Fruit fly (Drosophila melanogaster): ENCODE data around the gene strat.
A peak's percentile ranks its signal among the peaks of the same experiment; 100 is the strongest.

strat gene

dm6 chr2L:8300220-8301167 lies 19.6 kb upstream of the strat start, which contains the start of gene Btk (continued):
- TF ChIP-seq maf-S (GFP tag; optimal IDR thresholded peaks at IDR 0.05) (no peak), bowl (GFP tag; IDR thresholded peaks at IDR 0.05) (no peak), z (GFP tag; IDR thresholded peaks at IDR 0.05) (no peak), Antp (GFP tag; optimal IDR thresholded peaks at IDR 0.05) (no peak), CG13624 (GFP tag; optimal IDR thresholded peaks at IDR 0.05) (peak; percentile 40), Hr51 (GFP tag; optimal IDR thresholded peaks at IDR 0.05) (no peak), vvl (GFP tag; IDR thresholded peaks at IDR 0.05) (peak; percentile 68; the same call in 1 of the 2 replicates), CG12236 (GFP tag; optimal IDR thresholded peaks at IDR 0.05) (no peak), CG34224 (GFP tag; IDR thresholded peaks at IDR 0.05; ENCODE audit: partially characterized antibody) (0 out of 3 replicates have a peak, but pooled peaks have one; percentile 16), MTF-1 (GFP tag; optimal IDR thresholded peaks at IDR 0.05; ENCODE audit: borderline replicate concordance) (no peak), CG15601 (tag; optimal IDR thresholded peaks at IDR 0.05) (no peak), CG6689 (GFP tag; IDR thresholded peaks at IDR 0.05) (no peak), CG1024 (GFP tag; IDR thresholded peaks at IDR 0.05) (no peak), CG17612 (GFP tag; IDR thresholded peaks at IDR 0.05) (no peak), CG15479 (GFP tag; optimal IDR thresholded peaks at IDR 0.05) (peak; percentile 81), pnt (GFP tag; optimal IDR thresholded peaks at IDR 0.05) (no peak), Bgb (GFP tag; IDR thresholded peaks at IDR 0.05; ENCODE audit: partially characterized antibody) (no peak), CG18262 (tag; optimal IDR thresholded peaks at IDR 0.05) (no peak), CG2116 (GFP tag; optimal IDR thresholded peaks at IDR 0.05) (peak; percentile 18), sob (GFP tag; IDR thresholded peaks at IDR 0.05) (no peak), Blimp-1 (GFP tag; optimal IDR thresholded peaks at IDR 0.05) (peak; percentile 49), tgo (GFP tag; IDR thresholded peaks at IDR 0.05) (no peak), CG13287 (GFP tag; IDR thresholded peaks at IDR 0.05; ENCODE audit: partially characterized antibody) (peak; percentile 5; the same call in 1 of the 2 replicates), CG6175 (GFP tag; IDR thresholded peaks at IDR 0.05) (no peak), ewg (GFP tag; optimal IDR thresholded peaks at IDR 0.05) (peak; percentile 96), CG4707 (GFP tag; optimal IDR thresholded peaks at IDR 0.05) (no peak), crol (GFP tag; IDR thresholded peaks at IDR 0.05) (peak; percentile 29; the same call in 1 of the 2 replicates), CG11085 (GFP tag; IDR thresholded peaks at IDR 0.05) (no peak), Ada2b (GFP tag; IDR thresholded peaks at IDR 0.05) (no peak), CHES-1-like (GFP tag; optimal IDR thresholded peaks at IDR 0.05) (no peak), CG4404 (GFP tag; IDR thresholded peaks at IDR 0.05) (no peak), gem (tag; optimal IDR thresholded peaks at IDR 0.05) (no peak), CG12391 (tag; optimal IDR thresholded peaks at IDR 0.05) (no peak), dati (GFP tag; IDR thresholded peaks at IDR 0.05) (no peak), ac (GFP tag; optimal IDR thresholded peaks at IDR 0.05) (no peak), danr (GFP tag; IDR thresholded peaks at IDR 0.05) (no peak), croc (GFP tag; conservative IDR thresholded peaks at IDR 0.05) (no peak), h (optimal IDR thresholded peaks at IDR 0.05) (no peak), disco-r (GFP tag; optimal IDR thresholded peaks at IDR 0.05) (no peak), CG9932 (GFP tag; IDR thresholded peaks at IDR 0.05) (no peak), CG10431 (GFP tag; optimal IDR thresholded peaks at IDR 0.05) (no peak), CG17568 (GFP tag; optimal IDR thresholded peaks at IDR 0.05) (peak; percentile 58), dimm (GFP tag; IDR thresholded peaks at IDR 0.05) (no peak), E2f1 (GFP tag; IDR thresholded peaks at IDR 0.05) (no peak), HLH4C (GFP tag; IDR thresholded peaks at IDR 0.05; ENCODE audit: partially characterized antibody) (0 out of 3 replicates have a peak, but pooled peaks have one; percentile 36), Sin3A (optimal IDR thresholded peaks at IDR 0.05) (peak; percentile 10), Med (GFP tag) (peak; percentile 50), CG7987 (GFP tag; optimal IDR thresholded peaks at IDR 0.05) (no peak), yki (optimal IDR thresholded peaks at IDR 0.05) (no peak), CG12744 (GFP tag; optimal IDR thresholded peaks at IDR 0.05) (no peak)

Measured in whole organism, embryonic.